Worm (Caenorhabditis elegans) whole organism, L1 larva: Measurements from ENCODE around the gene Y22D7AL.6.

Experiments
- C04F5.9 ChIP-seq: sonication (generic microtip); optimal IDR thresholded peaks from 2 replicates; lab custom pipeline; 2016; ENCODE audit warnings: missing genetic modification characterization, missing compliant biosample characterization
- F16B12.6 ChIP-seq: fragments of 150-350 bp; optimal IDR thresholded peaks from 2 replicates; lab custom pipeline; 2014; ENCODE audit warnings: missing biosample characterization, missing genetic modification characterization
- aly-2 ChIP-seq: fragments of 150-350 bp; optimal IDR thresholded peaks from 2 replicates; lab custom pipeline; 2014; ENCODE audit warnings: missing biosample characterization, missing genetic modification characterization
- ceh-63 ChIP-seq: fragments of 200-800 bp; sonication (Bioruptor generic); optimal IDR thresholded peaks from 2 replicates; lab custom pipeline; 2018; ENCODE audit warnings: mild to moderate bottlenecking, missing genetic modification characterization, missing compliant biosample characterization
- ceh-8 ChIP-seq: fragments of 200-800 bp; sonication (Bioruptor generic); optimal IDR thresholded peaks from 2 replicates; lab custom pipeline; 2018; ENCODE audit warnings: mild to moderate bottlenecking, missing genetic modification characterization, moderate library complexity, missing compliant biosample characterization
- ceh-82 ChIP-seq, 3 experiments: fragments of 150-350 bp in 1 of 3; sonication (generic microtip) in 2 of 3; optimal IDR thresholded peaks; 2 replicates each; lab custom pipeline; 2014 to 2017; ENCODE audit warnings: missing biosample characterization in 3 of 3, missing genetic modification characterization in 3 of 3
- ceh-88 ChIP-seq: fragments of 200-800 bp; sonication (Bioruptor generic); IDR thresholded peaks from 2 replicates; pipeline ENCODE4 v1.3.6; 2022; ENCODE audit warnings: missing genetic modification characterization, missing compliant biosample characterization
- ceh-90 ChIP-seq: sonication (generic microtip); optimal IDR thresholded peaks from 2 replicates; lab custom pipeline; 2016; ENCODE audit warnings: missing genetic modification characterization, missing compliant biosample characterization
- ces-1 ChIP-seq: fragments of 150-350 bp; optimal IDR thresholded peaks from 2 replicates; lab custom pipeline; 2014; ENCODE audit warnings: missing biosample characterization, missing genetic modification reagents, missing genetic modification characterization
- dsc-1 ChIP-seq: sonication (generic microtip); optimal IDR thresholded peaks from 2 replicates; lab custom pipeline; 2016; ENCODE audit warnings: mild to moderate bottlenecking, missing genetic modification characterization, missing compliant biosample characterization
- elt-2 ChIP-seq: sonication (generic microtip); optimal IDR thresholded peaks from 2 replicates; lab custom pipeline; 2016; ENCODE audit warnings: missing genetic modification characterization, mild to moderate bottlenecking, inconsistent platforms, missing compliant biosample characterization, missing genetic modification reagents
- elt-3 ChIP-seq, 6 experiments: fragments of 150-350 bp in 1 of 6; sonication (generic microtip); optimal IDR thresholded peaks; 2 replicates each; lab custom pipeline; 2017 to 2018; ENCODE audit warnings: missing biosample characterization in 6 of 6, missing genetic modification characterization in 6 of 6, inconsistent platforms in 1 of 6
- ets-5 ChIP-seq: fragments of 200-800 bp; sonication (Bioruptor generic); IDR thresholded peaks from 2 replicates; pipeline ENCODE4 v1.3.6; 2022; ENCODE audit warnings: missing genetic modification characterization, missing compliant biosample characterization
- fkh-10 ChIP-seq: sonication (generic microtip); optimal IDR thresholded peaks from 2 replicates; lab custom pipeline; 2017; ENCODE audit warnings: missing biosample characterization, missing genetic modification reagents, missing genetic modification characterization
- fos-1 ChIP-seq: fragments of 150-350 bp; optimal IDR thresholded peaks from 2 replicates; lab custom pipeline; 2014; ENCODE audit warnings: missing biosample characterization, missing genetic modification characterization
- grh-1 ChIP-seq: fragments of 200-800 bp; sonication (Bioruptor generic); IDR thresholded peaks from 2 replicates; pipeline ENCODE4 v1.3.6; 2022; ENCODE audit warnings: missing genetic modification reagents, missing genetic modification characterization, missing compliant biosample characterization
- hlh-17 ChIP-seq: fragments of 200-800 bp; sonication (Bioruptor generic); optimal IDR thresholded peaks from 2 replicates; lab custom pipeline; 2018; ENCODE audit warnings: missing genetic modification characterization, mild to moderate bottlenecking, missing compliant biosample characterization, moderate library complexity, borderline replicate concordance
- irx-1 ChIP-seq: sonication (generic microtip); optimal IDR thresholded peaks from 2 replicates; lab custom pipeline; 2016; ENCODE audit warnings: missing genetic modification characterization, missing compliant biosample characterization
- lin-13 ChIP-seq: fragments of 150-350 bp; optimal IDR thresholded peaks from 2 replicates; lab custom pipeline; 2014; ENCODE audit warnings: missing biosample characterization, missing genetic modification reagents, missing genetic modification characterization
- lin-15B ChIP-seq: fragments of 150-350 bp; sonication (generic microtip); optimal IDR thresholded peaks from 3 replicates; lab custom pipeline; 2014; ENCODE audit warnings: missing biosample characterization, missing genetic modification characterization
- mab-9 ChIP-seq: fragments of 200-800 bp; sonication (Bioruptor generic); IDR thresholded peaks from 2 replicates; pipeline ENCODE4 v1.3.6; 2022; ENCODE audit warnings: missing genetic modification reagents, missing genetic modification characterization, missing compliant biosample characterization
- mdl-1 ChIP-seq, 2 experiments: fragments of 150-350 bp; optimal IDR thresholded peaks; 2 replicates each; lab custom pipeline; 2014 to 2017; ENCODE audit warnings: missing biosample characterization in 2 of 2, missing genetic modification characterization in 2 of 2, inconsistent platforms in 1 of 2
- mef-2 ChIP-seq: fragments of 150-350 bp; optimal IDR thresholded peaks from 2 replicates; lab custom pipeline; 2014; ENCODE audit warnings: missing biosample characterization, missing genetic modification characterization
- mep-1 ChIP-seq: fragments of 150-350 bp; optimal IDR thresholded peaks from 2 replicates; lab custom pipeline; 2014; ENCODE audit warnings: missing biosample characterization, missing genetic modification characterization
- nhr-12 ChIP-seq: sonication (generic microtip); optimal IDR thresholded peaks from 2 replicates; lab custom pipeline; 2017; ENCODE audit warnings: missing biosample characterization, missing genetic modification characterization
- nhr-19 ChIP-seq: fragments of 200-800 bp; sonication (Bioruptor generic); conservative IDR thresholded peaks from 2 replicates; pipeline ENCODE4 v1.3.6; 2022; ENCODE audit warnings: missing genetic modification characterization, missing compliant biosample characterization
- nhr-237 ChIP-seq: fragments of 150-350 bp; optimal IDR thresholded peaks from 2 replicates; lab custom pipeline; 2014; ENCODE audit warnings: missing biosample characterization, missing genetic modification characterization
- nhr-47 ChIP-seq: sonication (generic microtip); optimal IDR thresholded peaks from 2 replicates; lab custom pipeline; 2016; ENCODE audit warnings: mild to moderate bottlenecking, missing genetic modification characterization, moderate library complexity, missing compliant biosample characterization
- nhr-76 ChIP-seq: sonication (generic microtip); optimal IDR thresholded peaks from 2 replicates; lab custom pipeline; 2017; ENCODE audit warnings: missing biosample characterization, missing genetic modification characterization
- nhr-84 ChIP-seq: sonication (generic microtip); optimal IDR thresholded peaks from 2 replicates; lab custom pipeline; 2017; ENCODE audit warnings: missing biosample characterization, missing genetic modification characterization
- nhr-85 ChIP-seq: sonication (generic microtip); peaks from one replicate; lab custom pipeline; 2016; ENCODE audit warnings: missing genetic modification characterization, inconsistent platforms, missing compliant biosample characterization
- nhr-90 ChIP-seq: sonication (generic microtip); optimal IDR thresholded peaks from 2 replicates; lab custom pipeline; 2016; ENCODE audit warnings: mild to moderate bottlenecking, missing genetic modification characterization, missing compliant biosample characterization; ENCODE audit not compliant: poor library complexity
- pag-3 ChIP-seq: sonication (generic microtip); optimal IDR thresholded peaks from 2 replicates; lab custom pipeline; 2017; ENCODE audit warnings: missing genetic modification characterization, mild to moderate bottlenecking, missing compliant biosample characterization, antibody characterized with exemption, borderline replicate concordance; ENCODE audit not compliant: insufficient read depth
- rnt-1 ChIP-seq: sonication (generic microtip); optimal IDR thresholded peaks from 2 replicates; lab custom pipeline; 2016; ENCODE audit warnings: mild to moderate bottlenecking, missing genetic modification characterization, moderate library complexity, missing compliant biosample characterization
- sox-4 ChIP-seq: sonication (generic microtip); optimal IDR thresholded peaks from 2 replicates; lab custom pipeline; 2016; ENCODE audit warnings: missing genetic modification characterization, missing compliant biosample characterization
- sup-37 ChIP-seq: fragments of 200-800 bp; sonication (Bioruptor generic); optimal IDR thresholded peaks from 2 replicates; lab custom pipeline; 2018; ENCODE audit warnings: mild to moderate bottlenecking, missing genetic modification characterization, missing compliant biosample characterization
- unc-130 ChIP-seq: fragments of 150-350 bp; optimal IDR thresholded peaks from 2 replicates; lab custom pipeline; 2017; ENCODE audit warnings: missing biosample characterization, missing genetic modification characterization, inconsistent platforms
- unc-62 ChIP-seq: fragments of 150-350 bp; optimal IDR thresholded peaks from 2 replicates; lab custom pipeline; 2014; ENCODE audit warnings: missing biosample characterization, missing genetic modification reagents, missing genetic modification characterization
- unc-86 ChIP-seq: sonication (generic microtip); optimal IDR thresholded peaks from 2 replicates; lab custom pipeline; 2016; ENCODE audit warnings: missing genetic modification characterization, missing compliant biosample characterization
- vab-15 ChIP-seq: sonication (generic microtip); optimal IDR thresholded peaks from 2 replicates; lab custom pipeline; 2017; ENCODE audit warnings: missing genotype, mild to moderate bottlenecking, missing genetic modification characterization, missing compliant biosample characterization
- xbp-1 ChIP-seq: sonication (generic microtip); optimal IDR thresholded peaks from 2 replicates; lab custom pipeline; 2016; ENCODE audit warnings: missing genetic modification characterization, missing compliant biosample characterization
- zag-1 ChIP-seq: fragments of 150-350 bp; optimal IDR thresholded peaks from 2 replicates; lab custom pipeline; 2014; ENCODE audit warnings: missing biosample characterization, missing genetic modification characterization
- ztf-4 ChIP-seq: fragments of 150-350 bp; optimal IDR thresholded peaks from 2 replicates; lab custom pipeline; 2014; ENCODE audit warnings: missing biosample characterization, missing genetic modification characterization

The Y22D7AL.6 gene

ce11 chrIII:1618915-1619314 is 14.2 kb downstream of the Y22D7AL.6 start, which contains the start of gene Y22D7AL.10 (continued):
- TF ChIP-seq fkh-10 (GFP tag; lab: Kevin White, UChicago) (peak; percentile 97), elt-2 (peak; percentile 96), unc-62 (GFP tag; lab: Kevin White, UChicago) (peak; percentile 73), nhr-84 (tag; lab: Kevin White, UChicago) (no peak), lin-13 (GFP tag; lab: Kevin White, UChicago) (peak; percentile 99), nhr-47 (tag; lab: Kevin White, UChicago) (peak; percentile 100), sup-37 (GFP tag; lab: Kevin White, UChicago) (peak; percentile 98), nhr-85 (tag; lab: Kevin White, UChicago) (peak; percentile 99), elt-3 (tag; optimal IDR thresholded peaks at IDR 0.05; lab: Kevin White, UChicago) (peak in 3 of 6 experiments; percentile 86 to 97 (median 94)), fos-1 (tag; lab: Kevin White, UChicago) (peak; percentile 92), F16B12.6 (tag; lab: Kevin White, UChicago) (peak; percentile 67), vab-15 (tag; lab: Kevin White, UChicago) (peak; percentile 85), sox-4 (peak; percentile 98), ceh-82 (tag; optimal IDR thresholded peaks at IDR 0.05; lab: Kevin White, UChicago) (peak; percentile 95 to 97 (median 97)), lin-15B (peak; percentile 97), unc-130 (tag; lab: Kevin White, UChicago) (peak; percentile 97), mep-1 (tag; lab: Kevin White, UChicago) (peak; percentile 93), ceh-8 (peak; percentile 99), nhr-76 (tag; lab: Kevin White, UChicago) (peak; percentile 100), ceh-88 (peak; percentile 99), aly-2 (tag; lab: Kevin White, UChicago) (peak; percentile 96), C04F5.9 (tag; lab: Kevin White, UChicago) (peak; percentile 95), dsc-1 (peak; percentile 100), ceh-63 (peak; percentile 85), grh-1 (GFP tag; lab: Robert Waterston, UW) (peak; percentile 99), unc-86 (tag; lab: Kevin White, UChicago) (peak; percentile 100), nhr-90 (tag; lab: Kevin White, UChicago) (peak; percentile 99), rnt-1 (tag; lab: Kevin White, UChicago) (peak; percentile 96), hlh-17 (GFP tag; lab: Kevin White, UChicago) (peak; percentile 65), xbp-1 (tag; lab: Kevin White, UChicago) (peak; percentile 100), ets-5 (GFP tag; lab: Robert Waterston, UW) (no peak), nhr-19 (GFP tag; lab: Robert Waterston, UW) (peak; percentile 99), nhr-237 (tag; lab: Kevin White, UChicago) (peak; percentile 93), mef-2 (peak; percentile 85), ces-1 (no peak), nhr-12 (tag; lab: Kevin White, UChicago) (peak; percentile 72), ceh-90 (peak; percentile 73), mdl-1 (tag; optimal IDR thresholded peaks at IDR 0.05; lab: Kevin White, UChicago) (peak in 1 of 2 experiments; percentile 92), ztf-4 (peak; percentile 97), irx-1 (tag; lab: Kevin White, UChicago) (peak; percentile 99), zag-1 (tag; lab: Kevin White, UChicago) (peak; percentile 36), pag-3 (tag; lab: Kevin White, UChicago) (no peak)

ce11 chrIII:1619442-1619841 is 14.7 kb downstream of the Y22D7AL.6 start, which contains the start of gene hsp-60:
Gene hsp-60, plus strand, starts transcription at chrIII:1619742.
- TF ChIP-seq C04F5.9 (tag; lab: Kevin White, UChicago) (no peak), F16B12.6 (tag; lab: Kevin White, UChicago) (no peak), ceh-88 (no peak), mab-9 (no peak)
